Fruit fly (Drosophila melanogaster): ENCODE data around the gene Alg9.

Alg9 gene

dm6 chr3R:25215997-25216396, 5.4 kb upstream of the Alg9 start, which contains the start of gene CG31106:
TSS of gene CG31106 (plus strand) at chr3R:25216297.
- TF ChIP-seq CG12768 (GFP tag; optimal IDR thresholded peaks at IDR 0.05) = no peak

dm6 chr3R:25219018-25219417, 2.4 kb upstream of the Alg9 start, which contains the start of gene CG31103:
TSS of gene CG31103 (plus strand) at chr3R:25219318.
- TF ChIP-seq kay (GFP tag; ENCODE audit: borderline replicate concordance) (no peak), CG12768 (GFP tag; optimal IDR thresholded peaks at IDR 0.05) (no peak), cic (GFP tag; optimal IDR thresholded peaks at IDR 0.05) (peak; percentile 6), Clk (GFP tag; optimal IDR thresholded peaks at IDR 0.05) (no peak), pad (GFP tag; optimal IDR thresholded peaks at IDR 0.05) (no peak)

dm6 chr3R:25225483-25225882, 4.1 kb downstream of the Alg9 start:
- TF ChIP-seq cic (GFP tag; optimal IDR thresholded peaks at IDR 0.05) = no peak
- no peak for TF ChIP-seq CG12768 (GFP tag; optimal IDR thresholded peaks at IDR 0.05)
- no peak for TF ChIP-seq CG1620 (GFP tag; optimal IDR thresholded peaks at IDR 0.05)
- TF ChIP-seq CG7101 (tag; optimal IDR thresholded peaks at IDR 0.05) = no peak
- no peak for TF ChIP-seq Mnt (GFP tag; optimal IDR thresholded peaks at IDR 0.05)
- no peak for TF ChIP-seq pad (GFP tag; optimal IDR thresholded peaks at IDR 0.05)

- no peak for TF ChIP-seq CG12768 (GFP tag; optimal IDR thresholded peaks at IDR 0.05)
- TF ChIP-seq tj (GFP tag; optimal IDR thresholded peaks at IDR 0.05) = no peak
- TF ChIP-seq CG7045 (GFP tag; optimal IDR thresholded peaks at IDR 0.05) = no peak
- TF ChIP-seq toe (GFP tag; optimal IDR thresholded peaks at IDR 0.05) = no peak
- no peak for TF ChIP-seq ovo (GFP tag; optimal IDR thresholded peaks at IDR 0.05)
- no peak for TF ChIP-seq pad (GFP tag; optimal IDR thresholded peaks at IDR 0.05)
- no peak for TF ChIP-seq Mnt (GFP tag; optimal IDR thresholded peaks at IDR 0.05)
Observed at dm6 chr3R:25232271-25232989, 11.0 kb downstream of the Alg9 start, which contains the start of gene Cad96Cb. TSS of gene Cad96Cb (minus strand) at chr3R:25232321.

dm6 chr3R:25235362-25235761, 14.0 kb downstream of the Alg9 start, which contains the start of gene Sil1:
TSS of gene Sil1 (minus strand) at chr3R:25235529.
- TF ChIP-seq Hr96 (GFP tag; optimal IDR thresholded peaks at IDR 0.05) (no peak), Crg-1 (GFP tag; optimal IDR thresholded peaks at IDR 0.05) (no peak), CG12768 (GFP tag; optimal IDR thresholded peaks at IDR 0.05) (no peak), CG5204 (GFP tag; optimal IDR thresholded peaks at IDR 0.05) (no peak), cic (GFP tag; optimal IDR thresholded peaks at IDR 0.05) (no peak), bab1 (GFP tag; optimal IDR thresholded peaks at IDR 0.05) (no peak), CG11617 (GFP tag; optimal IDR thresholded peaks at IDR 0.05) (no peak), CG7101 (tag; optimal IDR thresholded peaks at IDR 0.05) (no peak)

- TF ChIP-seq pad (GFP tag; optimal IDR thresholded peaks at IDR 0.05) = no peak
- no peak for TF ChIP-seq cic (GFP tag; optimal IDR thresholded peaks at IDR 0.05)
- no peak for TF ChIP-seq ovo (GFP tag; optimal IDR thresholded peaks at IDR 0.05)
- no peak for TF ChIP-seq bab1 (GFP tag; optimal IDR thresholded peaks at IDR 0.05)
- no peak for TF ChIP-seq cnc (optimal IDR thresholded peaks at IDR 0.05)
- TF ChIP-seq Crg-1 (GFP tag; optimal IDR thresholded peaks at IDR 0.05) = no peak
- TF ChIP-seq Mnt (GFP tag; optimal IDR thresholded peaks at IDR 0.05) = no peak
- TF ChIP-seq CG12768 (GFP tag; optimal IDR thresholded peaks at IDR 0.05) = no peak
- no peak for TF ChIP-seq tj (GFP tag; optimal IDR thresholded peaks at IDR 0.05)
- no peak for TF ChIP-seq CG5204 (GFP tag; optimal IDR thresholded peaks at IDR 0.05)
- no peak for TF ChIP-seq Hr96 (GFP tag; optimal IDR thresholded peaks at IDR 0.05)
- TF ChIP-seq Clk (GFP tag; optimal IDR thresholded peaks at IDR 0.05) = no peak
- TF ChIP-seq CG33017 (tag; optimal IDR thresholded peaks at IDR 0.05) = no peak
- TF ChIP-seq kay (GFP tag; ENCODE audit: borderline replicate concordance) = no peak
- TF ChIP-seq CG7045 (GFP tag; optimal IDR thresholded peaks at IDR 0.05) = no peak
- no peak for TF ChIP-seq CG1620 (GFP tag; optimal IDR thresholded peaks at IDR 0.05)
- TF ChIP-seq toe (GFP tag; optimal IDR thresholded peaks at IDR 0.05) = no peak
- no peak for TF ChIP-seq CG7101 (tag; optimal IDR thresholded peaks at IDR 0.05)
Observed at dm6 chr3R:25236121-25236520, 14.7 kb downstream of the Alg9 start.

dm6 chr3R:25237314-25237713, 15.9 kb downstream of the Alg9 start, which contains the start of gene Jhbp7:
TSS of gene Jhbp7 (plus strand) at chr3R:25237614.
- no peak for TF ChIP-seq CG5204 (GFP tag; optimal IDR thresholded peaks at IDR 0.05)

Data from whole organism, adult.